Fruit fly (Drosophila melanogaster) whole organism: ENCODE measurements around the gene CG31125.

ENCODE experiments used
- CG8478 ChIP-seq: fragments of >200 bp; optimal IDR thresholded peaks from 2 replicates; lab custom pipeline; 2018; ENCODE audit warnings: inconsistent platforms
- pan ChIP-seq: fragments of >200 bp; optimal IDR thresholded peaks from 2 replicates; lab custom pipeline; 2017
- psq ChIP-seq: fragments of >200 bp; optimal IDR thresholded peaks from 2 replicates; lab custom pipeline; 2017
- usp ChIP-seq: fragments of >200 bp; optimal IDR thresholded peaks from 2 replicates; lab custom pipeline; 2017; ENCODE audit warnings: missing biosample characterization, missing genetic modification characterization, mixed read lengths

DNA sequence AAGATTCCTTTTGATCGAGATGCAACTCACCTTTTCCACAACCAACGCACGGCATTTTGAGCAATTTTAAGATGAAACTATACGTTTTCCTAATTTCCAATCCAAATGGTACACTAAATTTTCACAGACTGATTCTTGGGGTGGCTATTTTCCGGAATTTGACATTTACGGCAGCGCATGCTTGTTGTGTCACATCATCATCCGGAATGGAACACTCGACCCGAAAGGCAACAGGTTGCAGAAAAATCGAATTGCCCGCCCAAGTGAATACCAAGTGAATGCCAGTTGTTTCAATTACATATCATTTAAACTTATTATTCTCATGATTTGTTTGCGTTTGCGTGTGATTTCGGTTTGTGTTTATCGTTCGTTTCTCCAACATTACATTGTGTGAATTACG is 19.7 kb downstream of the CG31125 start, which contains the start of gene MtnF:
- TF ChIP-seq usp (GFP tag; lab: Kevin White, UChicago), result no peak
- TF ChIP-seq CG8478 (lab: Kevin White, UChicago), result no peak
- no peak for TF ChIP-seq psq (lab: Kevin White, UChicago)
- TF ChIP-seq pan, result no peak
